Worm (Caenorhabditis elegans) whole organism, L4 larva: ENCODE measurements around the gene C07A9.12.

Experiments used
- F10B5.3 ChIP-seq: sonication (generic microtip); optimal IDR thresholded peaks from 2 replicates; lab custom pipeline; 2016; ENCODE audit warnings: mild to moderate bottlenecking, missing genetic modification characterization, missing compliant biosample characterization
- F44E2.7 ChIP-seq: fragments of 200-800 bp; sonication (Bioruptor generic); IDR thresholded peaks from 2 replicates; pipeline ENCODE4 v2.1.2; 2022; ENCODE audit warnings: missing genetic modification characterization, missing compliant biosample characterization
- F49E8.2 ChIP-seq: sonication (generic microtip); optimal IDR thresholded peaks from 2 replicates; lab custom pipeline; 2016; ENCODE audit warnings: missing compliant biosample characterization, mild to moderate bottlenecking, missing genetic modification characterization, borderline replicate concordance
- R02D3.7 ChIP-seq: fragments of 150-350 bp; sonication (generic microtip); optimal IDR thresholded peaks from 3 replicates; lab custom pipeline; 2014; ENCODE audit warnings: missing biosample characterization, missing genetic modification characterization
- Y48G9A.11 ChIP-seq: fragments of 200-800 bp; sonication (Bioruptor generic); IDR thresholded peaks from 2 replicates; pipeline ENCODE4 v1.3.6; 2022; ENCODE audit warnings: missing genetic modification reagents, missing genetic modification characterization, missing compliant biosample characterization
- aha-1 ChIP-seq: fragments of 150-350 bp; peaks from one replicate; lab custom pipeline; 2014; ENCODE audit warnings: missing biosample characterization, missing genetic modification characterization
- aly-2 ChIP-seq: sonication (generic microtip); optimal IDR thresholded peaks from 2 replicates; lab custom pipeline; 2018; ENCODE audit warnings: missing biosample characterization, missing genetic modification characterization
- ama-1 ChIP-seq: fragments of 150-350 bp; optimal IDR thresholded peaks from 2 replicates; lab custom pipeline; 2014; ENCODE audit warnings: inconsistent platforms, mixed read lengths
- arid-1 ChIP-seq: fragments of 200-800 bp; sonication (Bioruptor generic); conservative IDR thresholded peaks from 2 replicates; pipeline ENCODE4 v1.3.6; 2022; ENCODE audit warnings: missing genetic modification reagents, missing genetic modification characterization, missing compliant biosample characterization
- attf-4 ChIP-seq: sonication (generic microtip); optimal IDR thresholded peaks from 3 replicates; lab custom pipeline; 2017; ENCODE audit warnings: missing biosample characterization, missing genetic modification characterization
- ceh-32 ChIP-seq: sonication (generic microtip); optimal IDR thresholded peaks from 2 replicates; lab custom pipeline; 2016; ENCODE audit warnings: mild to moderate bottlenecking, missing genetic modification characterization, missing compliant biosample characterization; ENCODE audit not compliant: poor library complexity
- ceh-62 ChIP-seq: sonication (generic microtip); optimal IDR thresholded peaks from 2 replicates; lab custom pipeline; 2017; ENCODE audit warnings: missing biosample characterization, missing genetic modification characterization
- ctbp-1 ChIP-seq: fragments of 200-800 bp; sonication (Bioruptor generic); IDR thresholded peaks from 2 replicates; pipeline ENCODE4 v1.3.6; 2022; ENCODE audit warnings: missing genetic modification reagents, missing genetic modification characterization, missing compliant biosample characterization
- dpl-1 ChIP-seq: fragments of 150-350 bp; optimal IDR thresholded peaks from 2 replicates; lab custom pipeline; 2014; ENCODE audit warnings: missing biosample characterization, missing genetic modification reagents, missing genetic modification characterization
- duxl-1 ChIP-seq: sonication (generic microtip); optimal IDR thresholded peaks from 2 replicates; lab custom pipeline; 2016; ENCODE audit warnings: mild to moderate bottlenecking, missing genetic modification characterization, moderate library complexity, missing compliant biosample characterization; ENCODE audit not compliant: poor library complexity
- hmg-1.1 ChIP-seq: fragments of 200-800 bp; sonication (Bioruptor generic); IDR thresholded peaks from 2 replicates; pipeline ENCODE4 v1.3.6; 2022; ENCODE audit warnings: missing genetic modification reagents, missing genetic modification characterization, missing compliant biosample characterization
- lim-7 ChIP-seq: fragments of 200-800 bp; sonication (Bioruptor generic); IDR thresholded peaks from 2 replicates; pipeline ENCODE4 v1.3.6; 2022; ENCODE audit warnings: missing genetic modification characterization, missing compliant biosample characterization
- lin-15B ChIP-seq: fragments of 150-350 bp; sonication (generic microtip); optimal IDR thresholded peaks from 3 replicates; lab custom pipeline; 2014; ENCODE audit warnings: missing biosample characterization, missing genetic modification characterization
- lin-29 ChIP-seq: fragments of 200-800 bp; sonication (Bioruptor generic); IDR thresholded peaks from 2 replicates; pipeline ENCODE4 v1.3.6; 2022; ENCODE audit warnings: missing genetic modification reagents, missing genetic modification characterization, missing compliant biosample characterization
- lin-38 ChIP-seq: fragments of 200-800 bp; sonication (Bioruptor generic); IDR thresholded peaks from 2 replicates; pipeline ENCODE4 v1.3.6; 2022; ENCODE audit warnings: missing genetic modification reagents, missing genetic modification characterization, missing compliant biosample characterization
- lsy-2 ChIP-seq, 2 experiments: fragments of 150-350 bp in 1 of 2; sonication (generic microtip) in 1 of 2; optimal IDR thresholded peaks; 2 replicates each; lab custom pipeline; 2014 to 2017; ENCODE audit warnings: missing biosample characterization in 2 of 2, missing genetic modification characterization in 2 of 2
- madf-9 ChIP-seq: fragments of 200-800 bp; sonication (Bioruptor generic); conservative IDR thresholded peaks from 2 replicates; pipeline ENCODE4 v1.3.6; 2022; ENCODE audit warnings: missing genetic modification reagents, missing genetic modification characterization, missing compliant biosample characterization
- mdt-29 ChIP-seq: fragments of 200-800 bp; sonication (Bioruptor generic); IDR thresholded peaks from 2 replicates; pipeline ENCODE4 v1.3.6; 2022; ENCODE audit warnings: missing genetic modification reagents, missing genetic modification characterization, missing compliant biosample characterization
- mes-2 ChIP-seq: sonication (generic microtip); optimal IDR thresholded peaks from 2 replicates; lab custom pipeline; 2016; ENCODE audit warnings: missing genotype, mild to moderate bottlenecking, missing genetic modification characterization, missing compliant biosample characterization; ENCODE audit not compliant: poor library complexity, severe bottlenecking
- nhr-25 ChIP-seq: sonication (generic microtip); optimal IDR thresholded peaks from 2 replicates; lab custom pipeline; 2017; ENCODE audit warnings: missing genetic modification characterization, mild to moderate bottlenecking, missing compliant biosample characterization, antibody characterized with exemption, moderate library complexity, borderline replicate concordance; ENCODE audit not compliant: insufficient read depth
- nhr-48 ChIP-seq: sonication (generic microtip); optimal IDR thresholded peaks from 2 replicates; lab custom pipeline; 2016; ENCODE audit warnings: mild to moderate bottlenecking, missing genetic modification characterization, missing compliant biosample characterization
- nhr-77 ChIP-seq: fragments of 150-350 bp; optimal IDR thresholded peaks from 2 replicates; lab custom pipeline; 2014; ENCODE audit warnings: missing biosample characterization, missing genetic modification characterization
- pha-4 ChIP-seq, 2 experiments: fragments of 150-350 bp in 1 of 2; fragments of 200-800 bp in 1 of 2; sonication (Bioruptor generic) in 1 of 2; IDR thresholded peaks in 1 of 2; optimal IDR thresholded peaks in 1 of 2; 2 replicates each; pipeline versions ENCODE4 v1.3.6 to Lab custom; 2014 to 2022; ENCODE audit warnings: missing genetic modification characterization in 2 of 2, missing genetic modification reagents in 2 of 2, missing biosample characterization in 1 of 2, missing compliant biosample characterization in 1 of 2
- pqm-1 ChIP-seq: sonication (generic microtip); optimal IDR thresholded peaks from 2 replicates; lab custom pipeline; 2017; ENCODE audit warnings: missing biosample characterization, missing genetic modification characterization
- rbr-2 ChIP-seq: sonication (generic microtip); optimal IDR thresholded peaks from 2 replicates; lab custom pipeline; 2016; ENCODE audit warnings: missing genotype, missing genetic modification characterization, missing compliant biosample characterization
- snpc-1.2 ChIP-seq: fragments of 200-800 bp; sonication (Bioruptor generic); IDR thresholded peaks from 2 replicates; pipeline ENCODE4 v1.3.6; 2022; ENCODE audit warnings: missing genetic modification reagents, missing genetic modification characterization, missing compliant biosample characterization
- snpc-4 ChIP-seq: fragments of 150-350 bp; optimal IDR thresholded peaks from 2 replicates; lab custom pipeline; 2014; ENCODE audit warnings: missing biosample characterization, missing genetic modification characterization
- spr-3 ChIP-seq: fragments of 200-800 bp; sonication (Bioruptor generic); optimal IDR thresholded peaks from 2 replicates; lab custom pipeline; 2018; ENCODE audit warnings: mild to moderate bottlenecking, missing genetic modification characterization, missing compliant biosample characterization
- unc-130 ChIP-seq: sonication (generic microtip); optimal IDR thresholded peaks from 2 replicates; lab custom pipeline; 2016; ENCODE audit warnings: missing genetic modification reagents, missing genetic modification characterization, missing compliant biosample characterization
- unc-62 ChIP-seq, 3 experiments: fragments of 150-350 bp in 1 of 3; sonication (generic microtip); optimal IDR thresholded peaks in 2 of 3; peaks in 1 of 3; 1 replicate in 1 of 3; 2 replicates in 2 of 3; lab custom pipeline; 2014 to 2017; ENCODE audit warnings: missing biosample characterization in 3 of 3, missing genetic modification characterization in 3 of 3, missing genetic modification reagents in 3 of 3, missing genotype in 1 of 3

C07A9.12 gene

ce11 chrIII:9751074-9751473, 23.7 kb upstream of the C07A9.12 start, which contains the start of gene T05G5.5 (continued):
- TF ChIP-seq mdt-29 (GFP tag; lab: Robert Waterston, UW): no peak
- TF ChIP-seq lin-29 (GFP tag; lab: Robert Waterston, UW): no peak
- no peak for TF ChIP-seq F44E2.7 (GFP tag; lab: Robert Waterston, UW)
- TF ChIP-seq, all 104 proteins: peak for 14

- TF ChIP-seq ama-1 (no peak), arid-1 (GFP tag; lab: Robert Waterston, UW) (0 out of 2 replicates have a peak, but pooled peaks have one; percentile 11), aly-2 (tag; lab: Kevin White, UChicago) (peak; percentile 21), lim-7 (GFP tag; lab: Robert Waterston, UW) (0 out of 2 replicates have a peak, but pooled peaks have one; percentile 17), madf-9 (GFP tag; lab: Robert Waterston, UW) (no peak), lin-38 (GFP tag; lab: Robert Waterston, UW) (peak; percentile 29), nhr-77 (no peak), unc-130 (GFP tag; lab: Kevin White, UChicago) (peak; percentile 36), ctbp-1 (GFP tag; lab: Robert Waterston, UW) (0 out of 2 replicates have a peak, but pooled peaks have one; percentile 12)
Observed at ce11 chrIII:9748694-9749093, 21.4 kb upstream of the C07A9.12 start, which contains the start of gene T05G5.4. Gene T05G5.4, plus strand, starts transcription at chrIII:9748934.

- TF ChIP-seq lsy-2 (tag; optimal IDR thresholded peaks at IDR 0.05; lab: Kevin White, UChicago) (peak in 1 of 2 experiments; percentile 68), nhr-48 (tag; lab: Kevin White, UChicago) (no peak), aly-2 (tag; lab: Kevin White, UChicago) (no peak), spr-3 (GFP tag; lab: Kevin White, UChicago) (no peak), F44E2.7 (GFP tag; lab: Robert Waterston, UW) (no peak), lin-38 (GFP tag; lab: Robert Waterston, UW) (no peak), pha-4 (GFP tag; IDR thresholded peaks at IDR 0.05; lab: Robert Waterston, UW) (no peak), pha-4 (tag; optimal IDR thresholded peaks at IDR 0.05; lab: Kevin White, UChicago) (peak; percentile 12), snpc-1.2 (0 out of 2 replicates have a peak, but pooled peaks have one; percentile 19), attf-4 (tag; lab: Kevin White, UChicago) (no peak), unc-62 (GFP tag; optimal IDR thresholded peaks at IDR 0.05 in 1 of 2; lab: Kevin White, UChicago) (no peak), unc-62 (tag; optimal IDR thresholded peaks at IDR 0.05; lab: Kevin White, UChicago) (no peak), duxl-1 (tag; lab: Kevin White, UChicago) (no peak), hmg-1.1 (GFP tag; lab: Robert Waterston, UW) (peak; percentile 45; the same call in 1 of the 2 replicates), mes-2 (peak; percentile 60), dpl-1 (GFP tag; lab: Kevin White, UChicago) (peak; percentile 82), pqm-1 (tag; lab: Kevin White, UChicago) (no peak), aha-1 (tag; lab: Kevin White, UChicago) (peak; percentile 92)
- TF ChIP-seq, all 104 proteins: peak for 7
Observed at ce11 chrIII:9747133-9747532, 19.8 kb upstream of the C07A9.12 start, which contains the start of the genes iff-1 and cdk-1. Gene iff-1, minus strand, starts transcription at chrIII:9747193. Gene cdk-1, plus strand, starts transcription at chrIII:9747472.

- TF ChIP-seq ctbp-1 (GFP tag; lab: Robert Waterston, UW): no peak
- no peak for TF ChIP-seq R02D3.7 (tag; lab: Kevin White, UChicago)
- no peak for TF ChIP-seq snpc-4 (tag; lab: Kevin White, UChicago)
- TF ChIP-seq aha-1 (tag; lab: Kevin White, UChicago): no peak
- TF ChIP-seq Y48G9A.11 (GFP tag; lab: Robert Waterston, UW): 0 out of 2 replicates have a peak, but pooled peaks have one; percentile 34
- no peak for TF ChIP-seq rbr-2 (tag; lab: Kevin White, UChicago)
- peak; percentile 35 for TF ChIP-seq F49E8.2
- TF ChIP-seq ceh-62 (tag; lab: Kevin White, UChicago): no peak
- no peak for TF ChIP-seq F10B5.3 (tag; lab: Kevin White, UChicago)
- peak; percentile 62 for TF ChIP-seq lin-38 (GFP tag; lab: Robert Waterston, UW)
- no peak for TF ChIP-seq lin-15B (tag; lab: Kevin White, UChicago)
- no peak for TF ChIP-seq duxl-1 (tag; lab: Kevin White, UChicago)
- TF ChIP-seq unc-130 (GFP tag; lab: Kevin White, UChicago): peak; percentile 71
- no peak for TF ChIP-seq ceh-32 (tag; lab: Kevin White, UChicago)
- no peak for TF ChIP-seq nhr-25
Observed at ce11 chrIII:9746665-9747064, 19.3 kb upstream of the C07A9.12 start.
